Fruit fly (Drosophila melanogaster): ENCODE measurements around the gene ChAT.

ChAT gene

dm6 chr3R:18677500-18677940 is 27.8 kb upstream of the ChAT start, which contains the start of the genes dind and CG7706 (continued):
- peak; percentile 44 for TF ChIP-seq CoRest (tag; optimal IDR thresholded peaks at IDR 0.05)
- TF ChIP-seq ATbp (GFP tag; optimal IDR thresholded peaks at IDR 0.05) = no peak
- no peak for TF ChIP-seq CG12219 (GFP tag; optimal IDR thresholded peaks at IDR 0.05)
- TF ChIP-seq nerfin-1 (tag; optimal IDR thresholded peaks at IDR 0.05) = peak; percentile 99
- peak; percentile 78 for TF ChIP-seq CG7745 (tag; optimal IDR thresholded peaks at IDR 0.05)
- no peak for TF ChIP-seq zf30C (GFP tag; optimal IDR thresholded peaks at IDR 0.05)
- peak; percentile 59 for TF ChIP-seq CG9797 (GFP tag; optimal IDR thresholded peaks at IDR 0.05)
- no peak for TF ChIP-seq oc (tag; optimal IDR thresholded peaks at IDR 0.05)
- peak; percentile 39 for TF ChIP-seq Sin3A (optimal IDR thresholded peaks at IDR 0.05)
- no peak for TF ChIP-seq Opbp (GFP tag; IDR thresholded peaks at IDR 0.05; ENCODE audit: partially characterized antibody)
- TF ChIP-seq CG6272 (GFP tag; IDR thresholded peaks at IDR 0.05) = no peak
- TF ChIP-seq row (GFP tag; IDR thresholded peaks at IDR 0.05) = peak; percentile 72
- no peak for TF ChIP-seq Gsc (GFP tag; IDR thresholded peaks at IDR 0.05)
- peak; percentile 78 for TF ChIP-seq sens (GFP tag)
- no peak for TF ChIP-seq CTCF (GFP tag; optimal IDR thresholded peaks at IDR 0.05)
- TF ChIP-seq CG7357 (GFP tag; IDR thresholded peaks at IDR 0.05) = peak; percentile 40; the same call in 1 of the 3 replicates
- no peak for TF ChIP-seq CG1603 (tag; optimal IDR thresholded peaks at IDR 0.05)
- TF ChIP-seq CG10267 (tag; optimal IDR thresholded peaks at IDR 0.05) = peak; percentile 90
- TF ChIP-seq slbo (GFP tag; IDR thresholded peaks at IDR 0.05) = peak; percentile 42; the same call in 1 of the 2 replicates
- TF ChIP-seq hbn (GFP tag; IDR thresholded peaks at IDR 0.05; ENCODE audit: partially characterized antibody) = no peak
- peak; percentile 27 for TF ChIP-seq Xbp1 (GFP tag; optimal IDR thresholded peaks at IDR 0.05)
- TF ChIP-seq E2f2 (GFP tag; IDR thresholded peaks at IDR 0.05) = peak; percentile 47
- peak; percentile 6 for TF ChIP-seq CG10979 (tag; optimal IDR thresholded peaks at IDR 0.05)
- TF ChIP-seq CG6689 (GFP tag; IDR thresholded peaks at IDR 0.05) = peak; percentile 45; the same call in 1 of the 2 replicates
- TF ChIP-seq gsb-n (tag; optimal IDR thresholded peaks at IDR 0.05) = no peak
- TF ChIP-seq amos (GFP tag; IDR thresholded peaks at IDR 0.05; ENCODE audit: partially characterized antibody) = no peak
- peak; percentile 15 for TF ChIP-seq CG13775 (GFP tag; optimal IDR thresholded peaks at IDR 0.05)
- peak; percentile 72 for TF ChIP-seq gfzf (GFP tag; optimal IDR thresholded peaks at IDR 0.05)
- TF ChIP-seq gt (GFP tag; IDR thresholded peaks at IDR 0.05) = no peak
- no peak for TF ChIP-seq seq (GFP tag; IDR thresholded peaks at IDR 0.05)
- no peak for TF ChIP-seq Poxn (GFP tag; IDR thresholded peaks at IDR 0.05)
- peak; percentile 7 for TF ChIP-seq CG9437 (GFP tag; optimal IDR thresholded peaks at IDR 0.05)
- TF ChIP-seq CG12391 (tag; optimal IDR thresholded peaks at IDR 0.05) = peak; percentile 58
- peak; percentile 79 for TF ChIP-seq MBD-R2 (GFP tag; IDR thresholded peaks at IDR 0.05)
- TF ChIP-seq stwl (tag; optimal IDR thresholded peaks at IDR 0.05) = peak; percentile 73
- TF ChIP-seq CG17802 (tag; optimal IDR thresholded peaks at IDR 0.05) = peak; percentile 59
- no peak for TF ChIP-seq CG12071 (GFP tag; optimal IDR thresholded peaks at IDR 0.05)
- TF ChIP-seq Sry-β (GFP tag; optimal IDR thresholded peaks at IDR 0.05) = peak; percentile 85
- no peak for TF ChIP-seq CG4282 (GFP tag; optimal IDR thresholded peaks at IDR 0.05)
- TF ChIP-seq wek (GFP tag; optimal IDR thresholded peaks at IDR 0.05) = no peak
- peak; percentile 3 for TF ChIP-seq Med (GFP tag)
- TF ChIP-seq p53 (GFP tag; optimal IDR thresholded peaks at IDR 0.05) = no peak
- no peak for TF ChIP-seq CG10366 (GFP tag; IDR thresholded peaks at IDR 0.05)
- peak in 1 of 2 experiments; percentile 8 for TF ChIP-seq chif (GFP tag; optimal IDR thresholded peaks at IDR 0.05)
- no peak for TF ChIP-seq slp2 (GFP tag; optimal IDR thresholded peaks at IDR 0.05)
- no peak for TF ChIP-seq ac (GFP tag; optimal IDR thresholded peaks at IDR 0.05)
- peak; percentile 2 for TF ChIP-seq gcm (GFP tag; optimal IDR thresholded peaks at IDR 0.05)
- peak; percentile 7 for TF ChIP-seq Abd-B (GFP tag; optimal IDR thresholded peaks at IDR 0.05)
- no peak for TF ChIP-seq lov (optimal IDR thresholded peaks at IDR 0.05)
- TF ChIP-seq lov (GFP tag; IDR thresholded peaks at IDR 0.05) = no peak
- no peak for TF ChIP-seq Blimp-1 (GFP tag; optimal IDR thresholded peaks at IDR 0.05)
- peak; percentile 26 for TF ChIP-seq ftz-f1 (GFP tag; optimal IDR thresholded peaks at IDR 0.05)

All from whole organism, embryonic.